Worm (Caenorhabditis elegans): ENCODE measurements around the gene mdh-2.

DNA sequence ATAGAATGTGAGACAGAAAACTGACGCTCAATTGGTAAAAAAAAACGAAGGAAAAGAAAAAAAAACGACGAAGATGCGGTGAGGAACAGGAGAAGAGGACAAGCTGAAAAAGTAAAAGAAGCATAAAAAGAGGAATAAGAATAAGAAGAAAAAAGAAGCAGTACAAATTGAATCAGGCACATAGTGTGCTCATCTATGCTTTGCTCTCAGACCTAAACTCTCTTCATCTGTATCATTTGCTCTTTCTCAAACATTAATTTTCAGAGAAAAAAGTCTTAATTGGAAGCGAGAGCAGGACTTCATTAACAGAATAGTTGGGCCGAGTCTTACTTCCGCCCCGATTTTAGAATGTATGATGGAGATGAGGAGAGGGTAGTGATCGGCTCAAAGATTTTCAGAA, 39.0 kb upstream of the mdh-2 start:
- TF ChIP-seq F13C5.2 (tag; optimal IDR thresholded peaks at IDR 0.05) (no peak), aly-1 (tag; optimal IDR thresholded peaks at IDR 0.05) (no peak)

All from whole organism, early embryonic.